Worm (Caenorhabditis elegans): ENCODE results near the gene rpt-3.
A peak's percentile ranks its signal among the peaks of the same experiment; 100 is the strongest.

rpt-3 gene

ce11 chrIII:6452683-6453082 is 36.9 kb upstream of the rpt-3 start:
- TF ChIP-seq mep-1 (tag; optimal IDR thresholded peaks at IDR 0.05), result peak; percentile 40
- no peak for TF ChIP-seq nhr-25 (tag; optimal IDR thresholded peaks at IDR 0.05; ENCODE audit: borderline replicate concordance, insufficient read depth)
- no peak for TF ChIP-seq F37D6.2 (tag; optimal IDR thresholded peaks at IDR 0.05)
- no peak for TF ChIP-seq rbr-2 (tag; optimal IDR thresholded peaks at IDR 0.05)
- TF ChIP-seq nhr-102 (tag; optimal IDR thresholded peaks at IDR 0.05), result no peak
- peak; percentile 76 for TF ChIP-seq hlh-30 (tag; optimal IDR thresholded peaks at IDR 0.05; ENCODE audit: insufficient read depth)
- no peak for TF ChIP-seq zip-2 (tag; optimal IDR thresholded peaks at IDR 0.05)
- no peak for TF ChIP-seq lir-3 (tag; optimal IDR thresholded peaks at IDR 0.05)
- TF ChIP-seq nhr-28 (tag; optimal IDR thresholded peaks at IDR 0.05), result no peak
- TF ChIP-seq hif-1 (tag; optimal IDR thresholded peaks at IDR 0.05), result no peak
- no peak for TF ChIP-seq nhr-10 (tag; optimal IDR thresholded peaks at IDR 0.05)
- no peak for TF ChIP-seq spr-1 (tag; optimal IDR thresholded peaks at IDR 0.05)
- no peak for TF ChIP-seq egl-43 (GFP tag; IDR thresholded peaks at IDR 0.05)
- no peak for TF ChIP-seq D1046.2 (GFP tag; IDR thresholded peaks at IDR 0.05)
- no peak for TF ChIP-seq lin-1 (GFP tag; IDR thresholded peaks at IDR 0.05)
- TF ChIP-seq unc-62 (GFP tag; optimal IDR thresholded peaks at IDR 0.05 in 1 of 2), result peak in 1 of 2 experiments; percentile 96
- no peak for TF ChIP-seq unc-62 (tag; optimal IDR thresholded peaks at IDR 0.05)
- TF ChIP-seq Y48G9A.11 (GFP tag; IDR thresholded peaks at IDR 0.05), result no peak
- TF ChIP-seq tag-97 (GFP tag; IDR thresholded peaks at IDR 0.05), result no peak
- no peak for TF ChIP-seq nhr-11 (tag; optimal IDR thresholded peaks at IDR 0.05)
- peak; percentile 5 for TF ChIP-seq dve-1 (tag; optimal IDR thresholded peaks at IDR 0.05; ENCODE audit: insufficient read depth)
- TF ChIP-seq lin-38 (GFP tag; IDR thresholded peaks at IDR 0.05), result peak; percentile 39; the same call in 1 of the 2 replicates
- peak in 1 of 2 experiments; percentile 28 for TF ChIP-seq lsy-2 (tag; optimal IDR thresholded peaks at IDR 0.05)
- TF ChIP-seq lin-13 (GFP tag; optimal IDR thresholded peaks at IDR 0.05), result no peak
- TF ChIP-seq dmd-8 (GFP tag; IDR thresholded peaks at IDR 0.05), result no peak
- TF ChIP-seq T20F7.1 (GFP tag; optimal IDR thresholded peaks at IDR 0.05), result no peak
- no peak for TF ChIP-seq fkh-10 (GFP tag; optimal IDR thresholded peaks at IDR 0.05)
- no peak for TF ChIP-seq nhr-48 (tag; optimal IDR thresholded peaks at IDR 0.05)
- no peak for TF ChIP-seq nhr-41 (GFP tag; IDR thresholded peaks at IDR 0.05)
- TF ChIP-seq nhr-76 (tag; optimal IDR thresholded peaks at IDR 0.05), result no peak
- TF ChIP-seq F26F4.8 (GFP tag; conservative IDR thresholded peaks at IDR 0.05), result no peak
- no peak for TF ChIP-seq gei-8 (GFP tag; optimal IDR thresholded peaks at IDR 0.05)
- TF ChIP-seq skn-1 (tag; optimal IDR thresholded peaks at IDR 0.05), result no peak
- TF ChIP-seq daf-16 (GFP tag; optimal IDR thresholded peaks at IDR 0.05), result no peak
- no peak for TF ChIP-seq daf-16 (tag; optimal IDR thresholded peaks at IDR 0.05)
- TF ChIP-seq daf-19 (GFP tag; conservative IDR thresholded peaks at IDR 0.05), result no peak
- no peak for TF ChIP-seq snpc-1.2 (GFP tag; IDR thresholded peaks at IDR 0.05)
- no peak for TF ChIP-seq spr-3 (GFP tag; optimal IDR thresholded peaks at IDR 0.05)
- TF ChIP-seq R02D3.7 (tag; optimal IDR thresholded peaks at IDR 0.05), result no peak
- peak; percentile 10 for TF ChIP-seq hlh-11 (tag; optimal IDR thresholded peaks at IDR 0.05)
- no peak for TF ChIP-seq mxl-2 (GFP tag; conservative IDR thresholded peaks at IDR 0.05)
- peak; percentile 58 for TF ChIP-seq dpl-1 (GFP tag; optimal IDR thresholded peaks at IDR 0.05)
- TF ChIP-seq vab-7 (GFP tag; IDR thresholded peaks at IDR 0.05), result no peak
- TF ChIP-seq mes-2 (tag; optimal IDR thresholded peaks at IDR 0.05; ENCODE audit: poor library complexity, severe bottlenecking), result peak; percentile 5
- TF ChIP-seq hmg-1.1 (GFP tag; IDR thresholded peaks at IDR 0.05), result 0 out of 2 replicates have a peak, but pooled peaks have one; percentile 11
